Fruit fly (Drosophila melanogaster): ENCODE results near the gene CG9813.

CG9813 gene

dm6 chr3R:13366561-13367518, 12.7 kb downstream of the CG9813 start, which contains the start of gene Elp6 (continued):
- TF ChIP-seq CG8944 (GFP tag; optimal IDR thresholded peaks at IDR 0.05) (peak; percentile 41), NC2α (GFP tag; optimal IDR thresholded peaks at IDR 0.05) (no peak), CG5180 (GFP tag; optimal IDR thresholded peaks at IDR 0.05) (peak; percentile 42), CG31365 (tag; optimal IDR thresholded peaks at IDR 0.05) (no peak), pnt (GFP tag; optimal IDR thresholded peaks at IDR 0.05) (peak; percentile 9), Aef1 (GFP tag; IDR thresholded peaks at IDR 0.05) (peak; percentile 63), CG2875 (GFP tag; optimal IDR thresholded peaks at IDR 0.05) (peak; percentile 34), MBD-R2 (GFP tag; IDR thresholded peaks at IDR 0.05) (peak; percentile 60; the same call in 1 of the 2 replicates), shn (GFP tag; optimal IDR thresholded peaks at IDR 0.05) (peak; percentile 49), fd64A (GFP tag; optimal IDR thresholded peaks at IDR 0.05) (no peak), bowl (GFP tag; IDR thresholded peaks at IDR 0.05) (no peak), CG16863 (GFP tag; optimal IDR thresholded peaks at IDR 0.05) (peak; percentile 44), Dip3 (GFP tag; optimal IDR thresholded peaks at IDR 0.05) (peak; percentile 47), jing (GFP tag; optimal IDR thresholded peaks at IDR 0.05) (peak; percentile 39), tio (GFP tag; optimal IDR thresholded peaks at IDR 0.05) (peak; percentile 82), CG12104 (GFP tag; optimal IDR thresholded peaks at IDR 0.05) (peak; percentile 72), nerfin-2 (GFP tag; IDR thresholded peaks at IDR 0.05; ENCODE audit: partially characterized antibody) (no peak), scrt (GFP tag; optimal IDR thresholded peaks at IDR 0.05) (peak; percentile 68), dmrt99B (tag; optimal IDR thresholded peaks at IDR 0.05) (peak; percentile 73), B-H1 (GFP tag; IDR thresholded peaks at IDR 0.05) (peak; percentile 46; the same call in 2 of the 3 replicates), insv (GFP tag; optimal IDR thresholded peaks at IDR 0.05) (no peak), CG17385 (GFP tag; optimal IDR thresholded peaks at IDR 0.05) (peak; percentile 57), CG1602 (GFP tag; optimal IDR thresholded peaks at IDR 0.05) (peak; percentile 67), CG14710 (tag; optimal IDR thresholded peaks at IDR 0.05) (peak; percentile 27), pum (GFP tag; optimal IDR thresholded peaks at IDR 0.05) (peak; percentile 65), Bgb (GFP tag; IDR thresholded peaks at IDR 0.05; ENCODE audit: partially characterized antibody) (no peak), ind (GFP tag; optimal IDR thresholded peaks at IDR 0.05) (peak; percentile 68), CG13775 (GFP tag; optimal IDR thresholded peaks at IDR 0.05) (peak; percentile 71), CG2678 (tag; optimal IDR thresholded peaks at IDR 0.05) (peak; percentile 85), CG32767 (GFP tag; IDR thresholded peaks at IDR 0.05) (peak; percentile 52; the same call in 1 of the 2 replicates), Mrtf (GFP tag; IDR thresholded peaks at IDR 0.05) (peak; percentile 70; the same call in 2 of the 3 replicates), H2.0 (GFP tag; IDR thresholded peaks at IDR 0.05) (peak; percentile 74), CG33213 (GFP tag; optimal IDR thresholded peaks at IDR 0.05) (peak; percentile 37), CG1024 (GFP tag; IDR thresholded peaks at IDR 0.05) (peak; percentile 52; the same call in 1 of the 2 replicates), CG10209 (GFP tag; optimal IDR thresholded peaks at IDR 0.05) (peak; percentile 73), HLH3B (GFP tag; IDR thresholded peaks at IDR 0.05) (peak; percentile 66), NFAT (GFP tag; IDR thresholded peaks at IDR 0.05) (peak; percentile 78), CG11247 (GFP tag; IDR thresholded peaks at IDR 0.05) (peak; percentile 55), corto (GFP tag; optimal IDR thresholded peaks at IDR 0.05) (no peak), CG12219 (GFP tag; optimal IDR thresholded peaks at IDR 0.05) (peak; percentile 19), CG14441 (GFP tag; IDR thresholded peaks at IDR 0.05) (peak; percentile 62; the same call in 1 of the 2 replicates), CG8290 (GFP tag; optimal IDR thresholded peaks at IDR 0.05) (no peak), CG8290 (tag; optimal IDR thresholded peaks at IDR 0.05) (peak in 1 of 2 experiments; percentile 62), CG7839 (tag; optimal IDR thresholded peaks at IDR 0.05) (peak; percentile 73), zfh2 (GFP tag; optimal IDR thresholded peaks at IDR 0.05) (peak; percentile 62), CG6272 (GFP tag; IDR thresholded peaks at IDR 0.05) (peak; percentile 33), Ptx1 (GFP tag; IDR thresholded peaks at IDR 0.05) (peak; percentile 69), ssp (GFP tag; IDR thresholded peaks at IDR 0.05) (peak; percentile 46), Max (GFP tag; optimal IDR thresholded peaks at IDR 0.05) (peak; percentile 38)
